Fruit fly (Drosophila melanogaster): ENCODE results near the gene CG5171.

DNA sequence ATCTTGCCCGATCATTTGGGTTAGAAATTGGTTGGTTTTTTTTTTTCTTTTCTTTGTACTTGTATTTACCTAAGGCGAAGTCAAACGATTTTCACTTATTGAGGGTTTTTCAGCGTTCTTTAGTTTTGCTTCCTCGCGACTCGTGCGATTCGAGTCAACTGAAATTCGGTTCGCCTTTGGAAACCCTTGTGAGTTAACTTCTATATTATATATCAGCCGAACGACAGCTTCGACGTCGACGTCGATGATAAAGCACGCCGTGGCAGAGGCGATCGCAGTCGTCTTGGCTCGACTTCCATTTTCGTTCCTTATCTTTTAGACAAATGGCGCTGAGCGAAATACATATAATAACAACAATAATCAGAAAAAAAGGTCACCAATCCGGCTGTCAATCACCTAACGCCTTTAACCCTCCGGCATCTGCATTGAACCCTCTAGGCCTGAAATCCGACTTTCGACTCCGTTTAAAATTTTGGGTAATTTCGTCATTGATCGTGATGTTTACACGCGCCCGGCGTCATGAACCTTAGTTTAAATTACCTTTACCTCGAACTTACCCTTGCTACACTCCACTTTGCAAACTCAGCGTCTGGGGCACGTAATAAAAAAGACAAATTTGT is 32.3 kb downstream of the CG5171 start, which contains the start of gene CG5958:
- TF ChIP-seq psq (GFP tag; optimal IDR thresholded peaks at IDR 0.05) (no peak), Hr78 (GFP tag; optimal IDR thresholded peaks at IDR 0.05) (no peak), br (GFP tag; optimal IDR thresholded peaks at IDR 0.05) (peak; percentile 8), Dfd (GFP tag; optimal IDR thresholded peaks at IDR 0.05) (no peak), HLH106 (tag; optimal IDR thresholded peaks at IDR 0.05) (no peak), fru (GFP tag; optimal IDR thresholded peaks at IDR 0.05) (no peak), Hnf4 (GFP tag; optimal IDR thresholded peaks at IDR 0.05) (peak; percentile 52)
